Worm (Caenorhabditis elegans): Measurements from ENCODE around the gene csp-2.

csp-2 gene

ce11 chrIV:6336748-6337147 lies 29.2 kb downstream of the csp-2 start (continued):
- TF ChIP-seq F10E7.11 (tag; optimal IDR thresholded peaks at IDR 0.05) (peak; percentile 70), gei-17 (GFP tag; optimal IDR thresholded peaks at IDR 0.05) (peak; percentile 83), mcd-1 (GFP tag; IDR thresholded peaks at IDR 0.05) (peak; percentile 83), lir-1 (GFP tag; conservative IDR thresholded peaks at IDR 0.05) (peak; percentile 86), ztf-28 (GFP tag; IDR thresholded peaks at IDR 0.05) (no peak), rcor-1 (GFP tag; IDR thresholded peaks at IDR 0.05) (peak; percentile 55; the same call in 1 of the 2 replicates), sea-2 (GFP tag; IDR thresholded peaks at IDR 0.05) (0 out of 2 replicates have a peak, but pooled peaks have one; percentile 40), ztf-26 (tag; optimal IDR thresholded peaks at IDR 0.05) (peak; percentile 96), ccch-3 (GFP tag; optimal IDR thresholded peaks at IDR 0.05) (no peak), nfya-1 (tag; optimal IDR thresholded peaks at IDR 0.05; ENCODE audit: borderline replicate concordance, insufficient read depth) (no peak), cebp-1 (GFP tag; IDR thresholded peaks at IDR 0.05) (peak; percentile 61; the same call in 1 of the 2 replicates), cebp-1 (tag; optimal IDR thresholded peaks at IDR 0.05) (peak; percentile 96), B0261.1 (tag; optimal IDR thresholded peaks at IDR 0.05) (peak; percentile 2), let-607 (tag; optimal IDR thresholded peaks at IDR 0.05) (peak; percentile 73 to 90), tlf-1 (GFP tag; optimal IDR thresholded peaks at IDR 0.05) (peak; percentile 91), dpff-1 (tag; optimal IDR thresholded peaks at IDR 0.05) (peak; percentile 52), snpc-1.1 (tag; optimal IDR thresholded peaks at IDR 0.05; ENCODE audit: insufficient read depth) (no peak), T26A5.8 (tag; optimal IDR thresholded peaks at IDR 0.05) (no peak), zim-3 (tag; optimal IDR thresholded peaks at IDR 0.05) (peak; percentile 21), ceh-58 (GFP tag; IDR thresholded peaks at IDR 0.05) (no peak), ztf-3 (GFP tag; optimal IDR thresholded peaks at IDR 0.05) (peak; percentile 81), attf-5 (GFP tag; optimal IDR thresholded peaks at IDR 0.05) (peak; percentile 98), ceh-100 (GFP tag; IDR thresholded peaks at IDR 0.05) (peak; percentile 45), repo-1 (tag; optimal IDR thresholded peaks at IDR 0.05) (peak; percentile 84), F33H1.4 (GFP tag; IDR thresholded peaks at IDR 0.05) (peak; percentile 56), ztf-18 (tag; optimal IDR thresholded peaks at IDR 0.05) (peak; percentile 55), ZK185.1 (tag; optimal IDR thresholded peaks at IDR 0.05; ENCODE audit: poor library complexity, severe bottlenecking) (peak; percentile 72), F22D6.2 (tag; optimal IDR thresholded peaks at IDR 0.05) (peak; percentile 87), hmg-1.2 (GFP tag; IDR thresholded peaks at IDR 0.05) (peak; percentile 95), athp-1 (tag; optimal IDR thresholded peaks at IDR 0.05) (peak; percentile 70), chd-7 (tag; optimal IDR thresholded peaks at IDR 0.05) (peak; percentile 97), ama-1 (optimal IDR thresholded peaks at IDR 0.05) (no peak), ama-1 (GFP tag; optimal IDR thresholded peaks at IDR 0.05) (peak in 1 of 2 experiments; percentile 55), Y79H2A.3 (GFP tag; conservative IDR thresholded peaks at IDR 0.05) (no peak), sptf-2 (GFP tag; optimal IDR thresholded peaks at IDR 0.05) (peak; percentile 5), ceh-40 (GFP tag; IDR thresholded peaks at IDR 0.05) (0 out of 2 replicates have a peak, but pooled peaks have one; percentile 41), pbrm-1 (GFP tag; IDR thresholded peaks at IDR 0.05) (peak; percentile 84), F37B4.10 (GFP tag; IDR thresholded peaks at IDR 0.05) (0 out of 2 replicates have a peak, but pooled peaks have one; percentile 19), B0035.1 (tag; optimal IDR thresholded peaks at IDR 0.05) (peak; percentile 45), atf-7 (tag; optimal IDR thresholded peaks at IDR 0.05) (peak; percentile 97), somi-1 (GFP tag; optimal IDR thresholded peaks at IDR 0.05) (peak; percentile 99), ekl-4 (GFP tag; IDR thresholded peaks at IDR 0.05) (peak; percentile 89), nfyb-1 (GFP tag; IDR thresholded peaks at IDR 0.05) (peak; percentile 91), K12H6.12 (tag; optimal IDR thresholded peaks at IDR 0.05) (peak; percentile 90), Y53G8AR.9 (GFP tag; conservative IDR thresholded peaks at IDR 0.05) (peak; percentile 85)
